Fruit fly (Drosophila melanogaster) whole organism, prepupa: Measurements from ENCODE around the gene Prtl99C.

Source experiments
- CG10631 ChIP-seq: fragments of 200-800 bp; sonication (Bioruptor generic); optimal IDR thresholded peaks from 2 replicates; lab custom pipeline; 2016; ENCODE audit warnings: missing biosample characterization, missing genetic modification characterization
- CG10669 ChIP-seq: fragments of 200-800 bp; sonication (Bioruptor generic); optimal IDR thresholded peaks from 3 replicates; lab custom pipeline; 2018; ENCODE audit warnings: missing biosample characterization, mild to moderate bottlenecking, missing genetic modification characterization, moderate library complexity
- CG11294 ChIP-seq: fragments of 200-800 bp; sonication (Bioruptor generic); IDR thresholded peaks from 2 replicates; pipeline ENCODE4 v1.3.6; 2022; ENCODE audit warnings: missing biosample characterization, missing genetic modification characterization
- CG11902 ChIP-seq: fragments of 200-800 bp; sonication (Bioruptor generic); optimal IDR thresholded peaks from 3 replicates; lab custom pipeline; 2016; ENCODE audit warnings: missing biosample characterization, missing genetic modification characterization
- CG15336 ChIP-seq: fragments of 200-800 bp; sonication (Bioruptor generic); IDR thresholded peaks from 2 replicates; pipeline ENCODE4 v1.3.6; 2022; ENCODE audit warnings: missing biosample characterization, missing genetic modification characterization
- CG1621 ChIP-seq: fragments of 200-800 bp; sonication (Bioruptor generic); optimal IDR thresholded peaks from 3 replicates; lab custom pipeline; 2018; ENCODE audit warnings: missing biosample characterization, mild to moderate bottlenecking, missing genetic modification characterization
- CG3032 ChIP-seq: fragments of 200-800 bp; optimal IDR thresholded peaks from 2 replicates; lab custom pipeline; 2019; ENCODE audit warnings: missing biosample characterization, mild to moderate bottlenecking, missing genetic modification characterization, moderate library complexity
- CG31627 ChIP-seq: fragments of 200-800 bp; sonication (Bioruptor generic); optimal IDR thresholded peaks from 3 replicates; lab custom pipeline; 2016; ENCODE audit warnings: missing biosample characterization, missing genetic modification characterization
- CG32006 ChIP-seq: fragments of 200-800 bp; sonication (Bioruptor generic); optimal IDR thresholded peaks from 3 replicates; lab custom pipeline; 2017; ENCODE audit warnings: missing biosample characterization, mild to moderate bottlenecking, missing genetic modification characterization
- CG3919 ChIP-seq: fragments of 200-800 bp; sonication (Bioruptor generic); optimal IDR thresholded peaks from 3 replicates; lab custom pipeline; 2016; ENCODE audit warnings: missing biosample characterization, missing genetic modification characterization
- CG4318 ChIP-seq: fragments of 200-800 bp; sonication (Bioruptor generic); optimal IDR thresholded peaks from 3 replicates; lab custom pipeline; 2017; ENCODE audit warnings: missing biosample characterization, mild to moderate bottlenecking, missing genetic modification characterization
- CG6163 ChIP-seq: fragments of 200-800 bp; sonication (Bioruptor generic); IDR thresholded peaks from 3 replicates; pipeline ENCODE4 v1.3.6; 2022; ENCODE audit warnings: missing biosample characterization, missing genetic modification characterization
- CG6276 ChIP-seq: fragments of 200-800 bp; sonication (Bioruptor generic); optimal IDR thresholded peaks from 2 replicates; lab custom pipeline; 2017; ENCODE audit warnings: missing biosample characterization, mild to moderate bottlenecking, missing genetic modification characterization
- CG6792 ChIP-seq: fragments of 200-800 bp; sonication (Bioruptor generic); optimal IDR thresholded peaks from 3 replicates; lab custom pipeline; 2016; ENCODE audit warnings: missing biosample characterization, missing genetic modification characterization
- CG6808 ChIP-seq: fragments of 200-800 bp; sonication (Bioruptor generic); optimal IDR thresholded peaks from 3 replicates; lab custom pipeline; 2017; ENCODE audit warnings: missing biosample characterization, missing genetic modification characterization, mild to moderate bottlenecking, moderate library complexity, missing genetic modification reagents
- CG6854 ChIP-seq: fragments of 200-800 bp; sonication (Bioruptor generic); optimal IDR thresholded peaks from 2 replicates; lab custom pipeline; 2017; ENCODE audit warnings: missing biosample characterization, mild to moderate bottlenecking, missing genetic modification characterization
- CG8119 ChIP-seq: fragments of 200-800 bp; sonication (Bioruptor generic); IDR thresholded peaks from 3 replicates; pipeline ENCODE4 v1.3.6; 2022; ENCODE audit warnings: missing biosample characterization, missing genetic modification characterization
- CG8319 ChIP-seq: fragments of 200-800 bp; sonication (Bioruptor generic); optimal IDR thresholded peaks from 3 replicates; lab custom pipeline; 2016; ENCODE audit warnings: missing biosample characterization, missing genetic modification characterization
- CG8632 ChIP-seq: fragments of 200-800 bp; sonication (Bioruptor generic); optimal IDR thresholded peaks from 3 replicates; lab custom pipeline; 2016; ENCODE audit warnings: missing biosample characterization, missing genetic modification characterization
- CG9139 ChIP-seq: fragments of 200-800 bp; sonication (Bioruptor generic); optimal IDR thresholded peaks from 3 replicates; lab custom pipeline; 2017; ENCODE audit warnings: missing biosample characterization, mild to moderate bottlenecking, missing genetic modification characterization
- Eip75B ChIP-seq: fragments of 200-800 bp; sonication (Bioruptor generic); optimal IDR thresholded peaks from 3 replicates; lab custom pipeline; 2016; ENCODE audit warnings: missing biosample characterization, missing genetic modification characterization
- Eip78C ChIP-seq: fragments of 200-800 bp; sonication (Bioruptor generic); peaks from one replicate; lab custom pipeline; 2016; ENCODE audit warnings: missing biosample characterization, missing genetic modification characterization
- Eip93F ChIP-seq: fragments of 200-800 bp; sonication (Bioruptor generic); optimal IDR thresholded peaks from 2 replicates; lab custom pipeline; 2016; ENCODE audit warnings: missing biosample characterization, mild to moderate bottlenecking, missing genetic modification characterization
- Ets96B ChIP-seq: fragments of 200-800 bp; optimal IDR thresholded peaks from 2 replicates; lab custom pipeline; 2019; ENCODE audit warnings: missing biosample characterization, mild to moderate bottlenecking, missing genetic modification characterization, moderate library complexity
- Hr38 ChIP-seq: sonication (Bioruptor generic); optimal IDR thresholded peaks from 2 replicates; lab custom pipeline; 2016; ENCODE audit warnings: missing biosample characterization, missing genetic modification characterization
- Hr4 ChIP-seq: fragments of 200-800 bp; sonication (Bioruptor generic); optimal IDR thresholded peaks from 3 replicates; lab custom pipeline; 2016; ENCODE audit warnings: missing biosample characterization, missing genetic modification characterization
- Lpt ChIP-seq: fragments of 200-800 bp; sonication (Bioruptor generic); optimal IDR thresholded peaks from 3 replicates; lab custom pipeline; 2016; ENCODE audit warnings: missing biosample characterization, missing genetic modification characterization
- OdsH ChIP-seq: fragments of 200-800 bp; sonication (Bioruptor generic); optimal IDR thresholded peaks from 3 replicates; lab custom pipeline; 2016; ENCODE audit warnings: missing biosample characterization, missing genetic modification characterization
- Smox ChIP-seq: fragments of 200-800 bp; sonication (Bioruptor generic); optimal IDR thresholded peaks from 3 replicates; lab custom pipeline; 2016; ENCODE audit warnings: missing biosample characterization, missing genetic modification characterization
- Sox102F ChIP-seq: fragments of 200-800 bp; sonication (Bioruptor generic); optimal IDR thresholded peaks from 2 replicates; lab custom pipeline; 2016; ENCODE audit warnings: missing biosample characterization, mild to moderate bottlenecking, missing genetic modification characterization
- Sox14 ChIP-seq: fragments of 200-800 bp; sonication (Bioruptor generic); optimal IDR thresholded peaks from 3 replicates; lab custom pipeline; 2016; ENCODE audit warnings: missing biosample characterization, missing genetic modification characterization
- Sox15 ChIP-seq: fragments of 200-800 bp; sonication (Bioruptor generic); optimal IDR thresholded peaks from 3 replicates; lab custom pipeline; 2016; ENCODE audit warnings: missing biosample characterization, missing genetic modification characterization
- achi ChIP-seq: fragments of 200-800 bp; sonication (Bioruptor generic); optimal IDR thresholded peaks from 3 replicates; lab custom pipeline; 2016; ENCODE audit warnings: missing biosample characterization, missing genetic modification characterization
- cyc ChIP-seq: fragments of 200-800 bp; sonication (Bioruptor generic); optimal IDR thresholded peaks from 3 replicates; lab custom pipeline; 2016; ENCODE audit warnings: missing biosample characterization, missing genetic modification characterization
- dac ChIP-seq: fragments of 200-800 bp; sonication (Bioruptor generic); optimal IDR thresholded peaks from 2 replicates; lab custom pipeline; 2017; ENCODE audit warnings: missing biosample characterization, mild to moderate bottlenecking, missing genetic modification characterization
- dsx ChIP-seq: fragments of 200-800 bp; optimal IDR thresholded peaks from 3 replicates; lab custom pipeline; 2019; ENCODE audit warnings: missing biosample characterization, mild to moderate bottlenecking, missing genetic modification characterization, moderate library complexity; ENCODE audit not compliant: poor library complexity, severe bottlenecking
- eg ChIP-seq: fragments of 200-800 bp; sonication (Bioruptor generic); IDR thresholded peaks from 3 replicates; pipeline ENCODE4 v1.3.6; 2022; ENCODE audit warnings: missing biosample characterization, missing genetic modification characterization
- esn ChIP-seq: fragments of 200-800 bp; sonication (Bioruptor generic); optimal IDR thresholded peaks from 2 replicates; lab custom pipeline; 2016; ENCODE audit warnings: missing biosample characterization, mild to moderate bottlenecking, missing genetic modification characterization, moderate library complexity
- fd59A ChIP-seq: fragments of 200-800 bp; sonication (Bioruptor generic); optimal IDR thresholded peaks from 2 replicates; lab custom pipeline; 2017; ENCODE audit warnings: missing biosample characterization, mild to moderate bottlenecking, missing genetic modification characterization, missing genetic modification reagents
- fd85E ChIP-seq: fragments of 200-800 bp; sonication (Bioruptor generic); optimal IDR thresholded peaks from 3 replicates; lab custom pipeline; 2016; ENCODE audit warnings: missing biosample characterization, missing genetic modification characterization
- fkh ChIP-seq: fragments of 200-800 bp; sonication (Bioruptor generic); optimal IDR thresholded peaks from 3 replicates; lab custom pipeline; 2017; ENCODE audit warnings: missing biosample characterization, mild to moderate bottlenecking, missing genetic modification characterization, moderate library complexity
- net ChIP-seq: fragments of 200-800 bp; sonication (Bioruptor generic); optimal IDR thresholded peaks from 3 replicates; lab custom pipeline; 2016; ENCODE audit warnings: missing biosample characterization, missing genetic modification characterization
- spab ChIP-seq: fragments of 200-800 bp; sonication (Bioruptor generic); optimal IDR thresholded peaks from 2 replicates; lab custom pipeline; 2017; ENCODE audit warnings: missing biosample characterization, mild to moderate bottlenecking, missing genetic modification characterization, missing genetic modification reagents
- ss ChIP-seq, 2 experiments: fragments of 200-800 bp; sonication (Bioruptor generic); optimal IDR thresholded peaks; 2 replicates in 1 of 2; 3 replicates in 1 of 2; lab custom pipeline; 2017 to 2018; ENCODE audit warnings: mild to moderate bottlenecking in 2 of 2, missing biosample characterization in 2 of 2, missing genetic modification characterization in 2 of 2, moderate library complexity in 1 of 2
- svp ChIP-seq: fragments of 200-800 bp; sonication (Bioruptor generic); peaks from one replicate; lab custom pipeline; 2016; ENCODE audit warnings: missing biosample characterization, missing genetic modification characterization
- topi ChIP-seq: fragments of 200-800 bp; sonication (Bioruptor generic); optimal IDR thresholded peaks from 3 replicates; lab custom pipeline; 2016; ENCODE audit warnings: missing biosample characterization, missing genetic modification characterization
- vri ChIP-seq: fragments of 200-800 bp; sonication (Bioruptor generic); optimal IDR thresholded peaks from 3 replicates; lab custom pipeline; 2016; ENCODE audit warnings: missing biosample characterization, mild to moderate bottlenecking, missing genetic modification characterization

The Prtl99C gene

dm6 chr3R:29868676-29869349, 33.1 kb downstream of the Prtl99C start, which contains the start of gene Zip99C (continued):
- TF ChIP-seq fd85E (no peak), Hr4 (GFP tag; lab: Kevin White, UChicago) (no peak), CG32006 (GFP tag; lab: Kevin White, UChicago) (no peak), svp (GFP tag; lab: Kevin White, UChicago) (no peak), achi (GFP tag; lab: Kevin White, UChicago) (no peak), fkh (GFP tag; lab: Kevin White, UChicago) (peak; percentile 70)

DNA sequence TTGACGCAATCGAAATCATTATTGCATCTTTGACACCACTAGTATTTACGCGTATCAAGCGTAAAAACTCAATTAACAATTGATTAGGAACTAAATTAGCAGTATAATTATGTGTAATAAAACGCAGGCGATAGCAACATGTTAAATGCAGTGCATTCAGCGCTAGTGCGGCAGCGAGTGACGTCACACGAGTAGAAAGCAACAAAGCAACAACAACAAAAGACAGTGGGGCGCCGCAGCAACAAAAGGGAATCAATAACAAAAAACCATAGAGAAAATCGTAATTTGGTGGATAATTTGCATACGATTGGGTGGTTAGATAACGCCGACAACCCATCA, 33.6 kb downstream of the Prtl99C start, which contains the start of gene CG34133:
Gene CG34133 (plus strand): TSS at position 16 of the 339 bp plus-strand sequence.
- TF ChIP-seq CG1621 (tag; lab: Kevin White, UChicago) (no peak), Eip78C (GFP tag; lab: Kevin White, UChicago) (peak; percentile 46)

DNA sequence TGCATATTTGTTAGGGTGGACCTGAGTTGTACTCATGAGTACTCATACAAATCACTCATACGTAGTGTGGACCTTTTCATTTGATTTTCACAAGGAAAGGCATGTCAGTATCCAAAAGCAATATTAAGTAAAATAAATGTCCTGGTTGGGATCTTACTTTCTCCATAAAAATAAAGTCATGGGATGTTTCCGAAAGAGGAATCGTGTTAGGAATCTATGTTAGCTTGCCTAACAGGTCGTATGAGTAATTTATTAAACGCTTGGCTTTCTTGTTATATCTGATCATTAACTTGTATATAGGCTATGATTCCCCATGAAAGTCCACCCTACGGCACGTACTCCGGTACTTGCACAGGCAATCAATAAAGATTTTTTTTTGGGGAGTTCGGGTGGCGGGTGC, 40.1 kb downstream of the Prtl99C start:
- TF ChIP-seq CG3919 (peak; percentile 73), CG10631 (peak; percentile 75), ss (GFP tag; optimal IDR thresholded peaks at IDR 0.05; lab: Kevin White, UChicago) (peak; percentile 24 to 76), CG6792 (GFP tag; lab: Kevin White, UChicago) (peak; percentile 71), Sox102F (GFP tag; lab: Kevin White, UChicago) (peak; percentile 78), CG8632 (peak; percentile 66), svp (GFP tag; lab: Kevin White, UChicago) (no peak), Smox (no peak), CG6808 (GFP tag; lab: Kevin White, UChicago) (peak; percentile 58), CG8319 (GFP tag; lab: Kevin White, UChicago) (peak; percentile 21), cyc (peak; percentile 52), fd59A (GFP tag; lab: Kevin White, UChicago) (peak; percentile 65), CG6854 (GFP tag; lab: Kevin White, UChicago) (no peak), dac (GFP tag; lab: Kevin White, UChicago) (peak; percentile 76), Ets96B (peak; percentile 72), dsx (GFP tag; lab: Kevin White, UChicago) (peak; percentile 21), CG6276 (GFP tag; lab: Kevin White, UChicago) (peak; percentile 84), Lpt (GFP tag; lab: Kevin White, UChicago) (peak; percentile 59), CG11294 (GFP tag; lab: Robert Waterston, UW) (no peak; the same call in 1 of the 2 replicates), spab (peak; percentile 56), Eip75B (peak; percentile 75), Sox14 (GFP tag; lab: Kevin White, UChicago) (peak; percentile 71), Eip78C (GFP tag; lab: Kevin White, UChicago) (peak; percentile 96), eg (GFP tag; lab: Robert Waterston, UW) (no peak), CG10669 (peak; percentile 67), CG15336 (peak; percentile 84), Hr38 (no peak), CG6163 (GFP tag; lab: Robert Waterston, UW) (peak; percentile 73), CG8119 (GFP tag; lab: Robert Waterston, UW) (peak; percentile 85), esn (GFP tag; lab: Kevin White, UChicago) (peak; percentile 82), CG11902 (GFP tag; lab: Kevin White, UChicago) (peak; percentile 25), net (GFP tag; lab: Kevin White, UChicago) (peak; percentile 80), Sox15 (peak; percentile 57), CG3032 (peak; percentile 49), vri (peak; percentile 21), Eip93F (no peak), fd85E (no peak), OdsH (peak; percentile 80), topi (GFP tag; lab: Kevin White, UChicago) (peak; percentile 74), CG9139 (GFP tag; lab: Kevin White, UChicago) (peak; percentile 61), CG31627 (GFP tag; lab: Kevin White, UChicago) (peak; percentile 62), CG4318 (no peak)
